Worm (Caenorhabditis elegans): ENCODE results near the gene col-133.

DNA sequence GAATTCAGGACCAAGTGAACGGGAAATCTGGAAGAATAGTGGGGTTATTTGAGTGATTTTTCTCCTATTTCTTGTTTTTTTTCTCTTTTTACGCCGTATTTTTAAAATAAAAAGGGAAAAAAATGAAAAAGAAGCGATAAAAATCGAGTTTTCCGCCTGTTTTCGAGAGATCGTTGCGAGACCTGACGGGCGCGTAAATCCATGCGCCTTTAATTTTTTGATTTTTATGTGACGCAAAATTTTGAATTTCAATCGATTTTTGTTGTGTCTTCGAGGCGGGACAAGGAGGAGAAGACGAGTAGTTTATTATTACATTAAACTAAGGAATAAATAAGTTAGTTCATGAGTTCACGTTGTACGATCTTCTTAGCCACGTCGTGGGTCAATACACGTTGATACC lies 14.5 kb upstream of the col-133 start:
- TF ChIP-seq dao-5 (tag; optimal IDR thresholded peaks at IDR 0.05) (no peak), him-1 (tag; optimal IDR thresholded peaks at IDR 0.05) (no peak)

Measured in whole organism, L4/young adult.